Worm (Caenorhabditis elegans) whole organism, L4 larva: Measurements from ENCODE around the gene blos-7.
A peak's percentile ranks its signal among the peaks of the same experiment; 100 is the strongest.

Experiments used
- F10B5.3 ChIP-seq: sonication (generic microtip); optimal IDR thresholded peaks from 2 replicates; lab custom pipeline; 2016; ENCODE audit warnings: mild to moderate bottlenecking, missing genetic modification characterization, missing compliant biosample characterization
- F37D6.2 ChIP-seq: sonication (generic microtip); optimal IDR thresholded peaks from 2 replicates; lab custom pipeline; 2016; ENCODE audit warnings: mild to moderate bottlenecking, missing genetic modification characterization, missing compliant biosample characterization
- F49E8.2 ChIP-seq: sonication (generic microtip); optimal IDR thresholded peaks from 2 replicates; lab custom pipeline; 2016; ENCODE audit warnings: missing compliant biosample characterization, mild to moderate bottlenecking, missing genetic modification characterization, borderline replicate concordance
- R02D3.7 ChIP-seq: fragments of 150-350 bp; sonication (generic microtip); optimal IDR thresholded peaks from 3 replicates; lab custom pipeline; 2014; ENCODE audit warnings: missing biosample characterization, missing genetic modification characterization
- Y48G9A.11 ChIP-seq: fragments of 200-800 bp; sonication (Bioruptor generic); IDR thresholded peaks from 2 replicates; pipeline ENCODE4 v1.3.6; 2022; ENCODE audit warnings: missing genetic modification reagents, missing genetic modification characterization, missing compliant biosample characterization
- aha-1 ChIP-seq: fragments of 150-350 bp; peaks from one replicate; lab custom pipeline; 2014; ENCODE audit warnings: missing biosample characterization, missing genetic modification characterization
- ama-1 ChIP-seq: fragments of 150-350 bp; optimal IDR thresholded peaks from 2 replicates; lab custom pipeline; 2014; ENCODE audit warnings: inconsistent platforms, mixed read lengths
- ceh-32 ChIP-seq: sonication (generic microtip); optimal IDR thresholded peaks from 2 replicates; lab custom pipeline; 2016; ENCODE audit warnings: mild to moderate bottlenecking, missing genetic modification characterization, missing compliant biosample characterization; ENCODE audit not compliant: poor library complexity
- ceh-44 ChIP-seq: fragments of 200-800 bp; sonication (Bioruptor generic); IDR thresholded peaks from 2 replicates; pipeline ENCODE4 v1.3.6; 2022; ENCODE audit warnings: missing genetic modification reagents, missing genetic modification characterization, missing compliant biosample characterization
- ctbp-1 ChIP-seq: fragments of 200-800 bp; sonication (Bioruptor generic); IDR thresholded peaks from 2 replicates; pipeline ENCODE4 v1.3.6; 2022; ENCODE audit warnings: missing genetic modification reagents, missing genetic modification characterization, missing compliant biosample characterization
- daf-16 ChIP-seq, 3 experiments: sonication (generic microtip); optimal IDR thresholded peaks; 2 replicates each; lab custom pipeline; 2016 to 2017; ENCODE audit warnings: missing genetic modification characterization in 3 of 3, missing genetic modification reagents in 3 of 3, mild to moderate bottlenecking in 2 of 3, missing compliant biosample characterization in 2 of 3, missing biosample characterization in 1 of 3, moderate library complexity in 1 of 3
- dmd-8 ChIP-seq: fragments of 200-800 bp; sonication (Bioruptor generic); IDR thresholded peaks from 2 replicates; pipeline ENCODE4 v1.3.6; 2022; ENCODE audit warnings: missing genetic modification characterization, missing compliant biosample characterization
- dmd-9 ChIP-seq: fragments of 200-800 bp; sonication (Bioruptor generic); IDR thresholded peaks from 2 replicates; pipeline ENCODE4 v1.3.6; 2022; ENCODE audit warnings: missing genetic modification reagents, missing genetic modification characterization, missing compliant biosample characterization
- dve-1 ChIP-seq: sonication (generic microtip); optimal IDR thresholded peaks from 2 replicates; lab custom pipeline; 2017; ENCODE audit warnings: antibody characterized with exemption, mild to moderate bottlenecking, missing genetic modification characterization, missing compliant biosample characterization; ENCODE audit not compliant: insufficient read depth
- fos-1 ChIP-seq: fragments of 150-350 bp; optimal IDR thresholded peaks from 2 replicates; lab custom pipeline; 2014; ENCODE audit warnings: missing biosample characterization, missing genetic modification characterization
- hif-1 ChIP-seq, 2 experiments: sonication (generic microtip); optimal IDR thresholded peaks; 2 replicates each; lab custom pipeline; 2016 to 2017; ENCODE audit warnings: missing compliant biosample characterization in 2 of 2, missing genetic modification characterization in 2 of 2, missing genetic modification reagents in 2 of 2, missing genotype in 2 of 2, mild to moderate bottlenecking in 1 of 2
- hlh-11 ChIP-seq: fragments of 200-800 bp; sonication (Bioruptor generic); optimal IDR thresholded peaks from 2 replicates; lab custom pipeline; 2018; ENCODE audit warnings: mild to moderate bottlenecking, missing genetic modification characterization, missing compliant biosample characterization
- jun-1 ChIP-seq: fragments of 150-350 bp; optimal IDR thresholded peaks from 2 replicates; lab custom pipeline; 2014; ENCODE audit warnings: missing biosample characterization, missing genetic modification reagents, missing genetic modification characterization
- lim-7 ChIP-seq: fragments of 200-800 bp; sonication (Bioruptor generic); IDR thresholded peaks from 2 replicates; pipeline ENCODE4 v1.3.6; 2022; ENCODE audit warnings: missing genetic modification characterization, missing compliant biosample characterization
- lin-1 ChIP-seq: fragments of 200-800 bp; sonication (Bioruptor generic); IDR thresholded peaks from 2 replicates; pipeline ENCODE4 v1.3.6; 2022; ENCODE audit warnings: missing genetic modification reagents, missing genetic modification characterization, missing compliant biosample characterization
- lin-38 ChIP-seq: fragments of 200-800 bp; sonication (Bioruptor generic); IDR thresholded peaks from 2 replicates; pipeline ENCODE4 v1.3.6; 2022; ENCODE audit warnings: missing genetic modification reagents, missing genetic modification characterization, missing compliant biosample characterization
- lsy-2 ChIP-seq, 2 experiments: fragments of 150-350 bp in 1 of 2; sonication (generic microtip) in 1 of 2; optimal IDR thresholded peaks; 2 replicates each; lab custom pipeline; 2014 to 2017; ENCODE audit warnings: missing biosample characterization in 2 of 2, missing genetic modification characterization in 2 of 2
- mes-2 ChIP-seq: sonication (generic microtip); optimal IDR thresholded peaks from 2 replicates; lab custom pipeline; 2016; ENCODE audit warnings: missing genotype, mild to moderate bottlenecking, missing genetic modification characterization, missing compliant biosample characterization; ENCODE audit not compliant: poor library complexity, severe bottlenecking
- nhr-10 ChIP-seq: fragments of 150-350 bp; optimal IDR thresholded peaks from 2 replicates; lab custom pipeline; 2014; ENCODE audit warnings: missing biosample characterization, missing genetic modification characterization
- nhr-28 ChIP-seq: fragments of 150-350 bp; optimal IDR thresholded peaks from 2 replicates; lab custom pipeline; 2014; ENCODE audit warnings: missing biosample characterization, missing genetic modification characterization
- nhr-77 ChIP-seq: fragments of 150-350 bp; optimal IDR thresholded peaks from 2 replicates; lab custom pipeline; 2014; ENCODE audit warnings: missing biosample characterization, missing genetic modification characterization
- pha-4 ChIP-seq, 2 experiments: fragments of 150-350 bp in 1 of 2; fragments of 200-800 bp in 1 of 2; sonication (Bioruptor generic) in 1 of 2; IDR thresholded peaks in 1 of 2; optimal IDR thresholded peaks in 1 of 2; 2 replicates each; pipeline versions ENCODE4 v1.3.6 to Lab custom; 2014 to 2022; ENCODE audit warnings: missing genetic modification characterization in 2 of 2, missing genetic modification reagents in 2 of 2, missing biosample characterization in 1 of 2, missing compliant biosample characterization in 1 of 2
- pqm-1 ChIP-seq: sonication (generic microtip); optimal IDR thresholded peaks from 2 replicates; lab custom pipeline; 2017; ENCODE audit warnings: missing biosample characterization, missing genetic modification characterization
- set-16 ChIP-seq: fragments of 200-800 bp; sonication (Bioruptor generic); IDR thresholded peaks from 2 replicates; pipeline ENCODE4 v1.3.6; 2022; ENCODE audit warnings: missing genetic modification reagents, missing genetic modification characterization, missing compliant biosample characterization
- unc-62 ChIP-seq, 3 experiments: fragments of 150-350 bp in 1 of 3; sonication (generic microtip); optimal IDR thresholded peaks in 2 of 3; peaks in 1 of 3; 1 replicate in 1 of 3; 2 replicates in 2 of 3; lab custom pipeline; 2014 to 2017; ENCODE audit warnings: missing biosample characterization in 3 of 3, missing genetic modification characterization in 3 of 3, missing genetic modification reagents in 3 of 3, missing genotype in 1 of 3
- zfp-3 ChIP-seq: fragments of 200-800 bp; sonication (Bioruptor generic); conservative IDR thresholded peaks from 2 replicates; pipeline ENCODE4 v1.3.6; 2022; ENCODE audit warnings: missing genetic modification reagents, missing genetic modification characterization, missing compliant biosample characterization
- ztf-11 ChIP-seq: fragments of 150-350 bp; optimal IDR thresholded peaks from 2 replicates; lab custom pipeline; 2014; ENCODE audit warnings: missing biosample characterization, missing genetic modification characterization

The blos-7 gene

ce11 chrIV:3608547-3609222, 26.0 kb upstream of the blos-7 start:
- TF ChIP-seq dmd-8 (GFP tag; lab: Robert Waterston, UW) (0 out of 2 replicates have a peak, but pooled peaks have one; percentile 18), lin-38 (GFP tag; lab: Robert Waterston, UW) (peak; percentile 59), lin-1 (GFP tag; lab: Robert Waterston, UW) (0 out of 2 replicates have a peak, but pooled peaks have one; percentile 24), Y48G9A.11 (no peak), ctbp-1 (GFP tag; lab: Robert Waterston, UW) (no peak), nhr-10 (peak; percentile 32), zfp-3 (GFP tag; lab: Robert Waterston, UW) (peak; percentile 52; the same call in 1 of the 2 replicates), pha-4 (GFP tag; IDR thresholded peaks at IDR 0.05; lab: Robert Waterston, UW) (peak; percentile 43; the same call in 1 of the 2 replicates), pha-4 (tag; optimal IDR thresholded peaks at IDR 0.05; lab: Kevin White, UChicago) (no peak), unc-62 (GFP tag; optimal IDR thresholded peaks at IDR 0.05 in 1 of 2; lab: Kevin White, UChicago) (peak in 1 of 2 experiments; percentile 14), unc-62 (tag; optimal IDR thresholded peaks at IDR 0.05; lab: Kevin White, UChicago) (no peak), lsy-2 (tag; optimal IDR thresholded peaks at IDR 0.05; lab: Kevin White, UChicago) (no peak)

- TF ChIP-seq nhr-77 (tag; lab: Kevin White, UChicago) (no peak), fos-1 (tag; lab: Kevin White, UChicago) (no peak), dmd-8 (GFP tag; lab: Robert Waterston, UW) (no peak), F10B5.3 (tag; lab: Kevin White, UChicago) (no peak), nhr-28 (tag; lab: Kevin White, UChicago) (peak; percentile 67), dve-1 (tag; lab: Kevin White, UChicago) (peak; percentile 8), ztf-11 (tag; lab: Kevin White, UChicago) (no peak), ceh-44 (GFP tag; lab: Robert Waterston, UW) (no peak), pqm-1 (peak; percentile 39), set-16 (GFP tag; lab: Robert Waterston, UW) (no peak), jun-1 (tag; lab: Kevin White, UChicago) (no peak), Y48G9A.11 (no peak), daf-16 (GFP tag; optimal IDR thresholded peaks at IDR 0.05; lab: Kevin White, UChicago) (no peak), daf-16 (tag; optimal IDR thresholded peaks at IDR 0.05; lab: Kevin White, UChicago) (peak; percentile 71)
Measured at ce11 chrIV:3606285-3606834, 23.7 kb upstream of the blos-7 start, which contains the start of the genes Y37E11B.10 and kgb-2. Gene Y37E11B.10, minus strand, starts transcription at chrIV:3606466. Gene kgb-2, plus strand, starts transcription at chrIV:3606784.

ce11 chrIV:3604104-3604503, 21.4 kb upstream of the blos-7 start:
- TF ChIP-seq set-16 (GFP tag; lab: Robert Waterston, UW) = peak; percentile 89
- 0 out of 2 replicates have a peak, but pooled peaks have one; percentile 56 for TF ChIP-seq lim-7 (GFP tag; lab: Robert Waterston, UW)
- no peak for TF ChIP-seq ama-1 (lab: Kevin White, UChicago)

ce11 chrIV:3601846-3602245, 19.1 kb upstream of the blos-7 start:
- TF ChIP-seq set-16 (GFP tag; lab: Robert Waterston, UW) (peak; percentile 80), ceh-32 (no peak), daf-16 (GFP tag; optimal IDR thresholded peaks at IDR 0.05; lab: Kevin White, UChicago) (no peak), daf-16 (tag; optimal IDR thresholded peaks at IDR 0.05; lab: Kevin White, UChicago) (no peak), F37D6.2 (tag; lab: Kevin White, UChicago) (no peak), dmd-9 (no peak), hlh-11 (tag; lab: Kevin White, UChicago) (no peak), R02D3.7 (tag; lab: Kevin White, UChicago) (no peak), hif-1 (tag; optimal IDR thresholded peaks at IDR 0.05; lab: Kevin White, UChicago) (no peak), F49E8.2 (tag; lab: Kevin White, UChicago) (no peak), aha-1 (tag; lab: Kevin White, UChicago) (peak; percentile 87), mes-2 (tag; lab: Kevin White, UChicago) (no peak)
